Fruit fly (Drosophila melanogaster) S2 (cell line): ENCODE data around the gene Eaat2.

Experiments
- CG8478 ChIP-seq: fragments of >200 bp; optimal IDR thresholded peaks from 2 replicates; lab custom pipeline; 2018
- CTCF ChIP-seq, 2 experiments: fragments of >200 bp; optimal IDR thresholded peaks; 2 replicates each; lab custom pipeline; 2018

DNA sequence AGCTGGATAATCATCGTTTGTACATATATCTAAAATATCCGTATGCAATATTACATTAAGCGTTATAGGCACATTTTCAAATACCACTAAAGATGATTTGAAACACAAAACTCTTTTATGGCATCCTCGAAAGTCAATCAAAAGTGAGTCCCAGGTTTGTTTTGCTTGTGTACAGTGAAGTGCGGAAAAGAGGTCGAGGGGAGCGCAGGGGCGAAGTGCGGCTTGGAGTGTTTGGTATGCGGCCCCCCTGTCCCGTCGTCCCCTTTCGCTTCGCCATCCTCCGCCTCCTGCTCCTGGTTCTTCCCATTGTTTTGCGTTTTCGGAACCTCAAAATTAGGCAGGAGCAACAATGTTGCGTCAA, 28.7 kb downstream of the Eaat2 start:
- TF ChIP-seq CTCF (optimal IDR thresholded peaks at IDR 0.05; lab: Kevin White, UChicago): no peak
- TF ChIP-seq CG8478 (lab: Kevin White, UChicago): no peak
